Fruit fly (Drosophila melanogaster) whole organism, embryonic: ENCODE data around the gene CG4658.
A peak's percentile ranks its signal among the peaks of the same experiment; 100 is the strongest.

Experiments
- Aef1 ChIP-seq: fragments of 200-800 bp; sonication (Bioruptor generic); IDR thresholded peaks from 3 replicates; pipeline ENCODE4 v1.3.6; 2022; ENCODE audit warnings: missing biosample characterization, missing genetic modification characterization
- Bteb2 ChIP-seq: fragments of 200-800 bp; sonication (Bioruptor generic); optimal IDR thresholded peaks from 2 replicates; lab custom pipeline; 2016; ENCODE audit warnings: missing biosample characterization, missing genetic modification characterization
- CG10147 ChIP-seq: fragments of 200-800 bp; sonication (Bioruptor generic); optimal IDR thresholded peaks from 2 replicates; lab custom pipeline; 2019; ENCODE audit warnings: missing biosample characterization, mild to moderate bottlenecking, missing genetic modification characterization, moderate library complexity
- CG10431 ChIP-seq: fragments of 200-800 bp; sonication (Bioruptor generic); optimal IDR thresholded peaks from 3 replicates; lab custom pipeline; 2018; ENCODE audit warnings: missing biosample characterization, mild to moderate bottlenecking, missing genetic modification characterization
- CG10565 ChIP-seq: fragments of 200-800 bp; sonication (Bioruptor generic); optimal IDR thresholded peaks from 3 replicates; lab custom pipeline; 2016; ENCODE audit warnings: missing biosample characterization, mild to moderate bottlenecking, missing genetic modification characterization
- CG10654 ChIP-seq: fragments of 200-800 bp; sonication (Bioruptor generic); optimal IDR thresholded peaks from 2 replicates; lab custom pipeline; 2016; ENCODE audit warnings: missing biosample characterization, missing genetic modification characterization
- CG15479 ChIP-seq: fragments of 200-800 bp; sonication (Bioruptor generic); optimal IDR thresholded peaks from 3 replicates; lab custom pipeline; 2019; ENCODE audit warnings: missing biosample characterization, mild to moderate bottlenecking, missing genetic modification characterization, moderate library complexity
- CG17568 ChIP-seq: fragments of 200-800 bp; sonication (Bioruptor generic); optimal IDR thresholded peaks from 2 replicates; lab custom pipeline; 2018; ENCODE audit warnings: missing biosample characterization, mild to moderate bottlenecking, missing genetic modification characterization, moderate library complexity
- CG18599 ChIP-seq: fragments of 200-800 bp; sonication (Bioruptor generic); optimal IDR thresholded peaks from 3 replicates; lab custom pipeline; 2017; ENCODE audit warnings: missing biosample characterization, missing genetic modification characterization, mild to moderate bottlenecking, moderate library complexity, missing genetic modification reagents
- CG2199 ChIP-seq: fragments of 200-800 bp; sonication (Bioruptor generic); IDR thresholded peaks from 3 replicates; pipeline ENCODE4 v1.3.6; 2022; ENCODE audit warnings: missing biosample characterization, missing genetic modification characterization
- CG30020 ChIP-seq: fragments of 200-800 bp; optimal IDR thresholded peaks from 2 replicates; lab custom pipeline; 2019; ENCODE audit warnings: missing biosample characterization, mild to moderate bottlenecking, missing genetic modification characterization, moderate library complexity
- CG31365 ChIP-seq: fragments of 200-800 bp; sonication (Bioruptor generic); optimal IDR thresholded peaks from 2 replicates; lab custom pipeline; 2018; ENCODE audit warnings: missing biosample characterization, mild to moderate bottlenecking, missing genetic modification characterization
- CG32772 ChIP-seq: fragments of 200-800 bp; sonication (Bioruptor generic); IDR thresholded peaks from 2 replicates; pipeline ENCODE4 v1.3.6; 2022; ENCODE audit warnings: missing biosample characterization, missing genetic modification characterization
- CG42726 ChIP-seq: fragments of 200-800 bp; sonication (Bioruptor generic); IDR thresholded peaks from 2 replicates; pipeline ENCODE4 v1.3.6; 2022; ENCODE audit warnings: missing biosample characterization, missing genetic modification characterization; ENCODE audit not compliant: partially characterized antibody
- CG4328 ChIP-seq: fragments of 200-800 bp; sonication (Bioruptor generic); optimal IDR thresholded peaks from 3 replicates; lab custom pipeline; 2017; ENCODE audit warnings: missing biosample characterization, missing genetic modification reagents, missing genetic modification characterization
- CG6765 ChIP-seq: fragments of 200-800 bp; sonication (Bioruptor generic); optimal IDR thresholded peaks from 3 replicates; lab custom pipeline; 2017; ENCODE audit warnings: missing biosample characterization, mild to moderate bottlenecking, missing genetic modification characterization
- CG9727 ChIP-seq: fragments of 200-800 bp; sonication (Bioruptor generic); optimal IDR thresholded peaks from 3 replicates; lab custom pipeline; 2017; ENCODE audit warnings: missing biosample characterization, mild to moderate bottlenecking, missing genetic modification characterization
- CG9797 ChIP-seq: fragments of 200-800 bp; sonication (Bioruptor generic); optimal IDR thresholded peaks from 3 replicates; lab custom pipeline; 2018; ENCODE audit warnings: missing biosample characterization, mild to moderate bottlenecking, missing genetic modification characterization
- Dll ChIP-seq: fragments of 200-800 bp; sonication (Bioruptor generic); IDR thresholded peaks from 4 replicates; pipeline ENCODE4 v1.3.6; 2022; ENCODE audit warnings: missing biosample characterization, missing genetic modification characterization; ENCODE audit not compliant: partially characterized antibody
- Doc2 ChIP-seq: fragments of 200-800 bp; sonication (Bioruptor generic); IDR thresholded peaks from 2 replicates; pipeline ENCODE4 v1.3.6; 2022; ENCODE audit warnings: missing biosample characterization, missing genetic modification characterization
- Doc3 ChIP-seq: fragments of 200-800 bp; sonication (Bioruptor generic); IDR thresholded peaks from 3 replicates; pipeline ENCODE4 v1.3.6; 2022; ENCODE audit warnings: missing biosample characterization, missing genetic modification characterization; ENCODE audit not compliant: partially characterized antibody
- Dp ChIP-seq: fragments of 200-800 bp; sonication (Bioruptor generic); optimal IDR thresholded peaks from 2 replicates; lab custom pipeline; 2018; ENCODE audit warnings: missing biosample characterization, mild to moderate bottlenecking, missing genetic modification characterization, moderate library complexity
- Fer1 ChIP-seq: fragments of 200-800 bp; sonication (Bioruptor generic); optimal IDR thresholded peaks from 2 replicates; lab custom pipeline; 2017; ENCODE audit warnings: missing biosample characterization, mild to moderate bottlenecking, missing genetic modification characterization
- HLHmδ ChIP-seq: fragments of 200-800 bp; sonication (Bioruptor generic); optimal IDR thresholded peaks from 2 replicates; lab custom pipeline; 2018; ENCODE audit warnings: missing biosample characterization, mild to moderate bottlenecking, missing genetic modification characterization, moderate library complexity
- HmgD ChIP-seq: fragments of 200-800 bp; sonication (Bioruptor generic); optimal IDR thresholded peaks from 3 replicates; lab custom pipeline; 2016; ENCODE audit warnings: missing biosample characterization, missing genetic modification characterization
- Med ChIP-seq: fragments of 200-800 bp; sonication (Bioruptor generic); peaks from one replicate; lab custom pipeline; 2016; ENCODE audit warnings: missing biosample characterization, missing genetic modification characterization, mild to moderate bottlenecking, inconsistent platforms, moderate library complexity
- NC2β ChIP-seq: fragments of 200-800 bp; sonication (Bioruptor generic); optimal IDR thresholded peaks from 2 replicates; lab custom pipeline; 2016; ENCODE audit warnings: missing biosample characterization, missing genetic modification characterization
- Ptx1 ChIP-seq: fragments of 200-800 bp; sonication (Bioruptor generic); IDR thresholded peaks from 2 replicates; pipeline ENCODE4 v1.3.6; 2022; ENCODE audit warnings: missing biosample characterization, missing genetic modification characterization
- Scr ChIP-seq: fragments of 200-800 bp; sonication (Bioruptor generic); IDR thresholded peaks from 2 replicates; pipeline ENCODE4 v1.3.6; 2022; ENCODE audit warnings: missing biosample characterization, missing genetic modification characterization; ENCODE audit not compliant: partially characterized antibody
- Sry-β ChIP-seq: fragments of 200-800 bp; sonication (Bioruptor generic); optimal IDR thresholded peaks from 2 replicates; lab custom pipeline; 2018; ENCODE audit warnings: missing biosample characterization, mild to moderate bottlenecking, missing genetic modification characterization, moderate library complexity
- Xbp1 ChIP-seq: fragments of 200-800 bp; sonication (Bioruptor generic); optimal IDR thresholded peaks from 3 replicates; lab custom pipeline; 2016; ENCODE audit warnings: missing biosample characterization, mild to moderate bottlenecking, missing genetic modification characterization
- btn ChIP-seq: fragments of 200-800 bp; sonication (Bioruptor generic); optimal IDR thresholded peaks from 2 replicates; lab custom pipeline; 2016; ENCODE audit warnings: missing biosample characterization, missing genetic modification characterization
- cg ChIP-seq: fragments of 200-800 bp; sonication (Bioruptor generic); optimal IDR thresholded peaks from 3 replicates; lab custom pipeline; 2019; ENCODE audit warnings: missing biosample characterization, mild to moderate bottlenecking, missing genetic modification characterization, moderate library complexity
- chinmo ChIP-seq: fragments of 200-800 bp; sonication (Bioruptor generic); IDR thresholded peaks from 4 replicates; pipeline ENCODE4 v1.3.6; 2022; ENCODE audit warnings: missing biosample characterization, missing genetic modification characterization; ENCODE audit not compliant: partially characterized antibody
- chn ChIP-seq: fragments of 200-800 bp; sonication (Bioruptor generic); optimal IDR thresholded peaks from 2 replicates; lab custom pipeline; 2016; ENCODE audit warnings: missing biosample characterization, missing genetic modification characterization
- crc ChIP-seq: fragments of 200-800 bp; sonication (Bioruptor generic); optimal IDR thresholded peaks from 2 replicates; lab custom pipeline; 2016; ENCODE audit warnings: missing biosample characterization, missing genetic modification characterization
- dm ChIP-seq: fragments of 200-800 bp; sonication (Bioruptor generic); optimal IDR thresholded peaks from 3 replicates; lab custom pipeline; 2016; ENCODE audit warnings: missing biosample characterization, missing genetic modification characterization
- dpn ChIP-seq, 2 experiments: fragments of 200-800 bp; sonication (Bioruptor generic); optimal IDR thresholded peaks; 3 replicates each; lab custom pipeline; 2016; ENCODE audit warnings: missing biosample characterization in 2 of 2, missing genetic modification characterization in 2 of 2
- emc ChIP-seq: fragments of 200-800 bp; sonication (Bioruptor generic); optimal IDR thresholded peaks from 2 replicates; lab custom pipeline; 2016; ENCODE audit warnings: missing biosample characterization, missing genetic modification characterization
- fu2 ChIP-seq: fragments of 200-800 bp; sonication (Bioruptor generic); optimal IDR thresholded peaks from 2 replicates; lab custom pipeline; 2016; ENCODE audit warnings: missing biosample characterization, missing genetic modification characterization
- gfzf ChIP-seq: fragments of 200-800 bp; sonication (Bioruptor generic); optimal IDR thresholded peaks from 2 replicates; lab custom pipeline; 2016; ENCODE audit warnings: missing biosample characterization, mild to moderate bottlenecking, missing genetic modification characterization, moderate library complexity
- hbn ChIP-seq: fragments of 200-800 bp; sonication (Bioruptor generic); IDR thresholded peaks from 2 replicates; pipeline ENCODE4 v1.3.6; 2022; ENCODE audit warnings: missing biosample characterization, missing genetic modification characterization; ENCODE audit not compliant: partially characterized antibody
- jing ChIP-seq: fragments of 200-800 bp; sonication (Bioruptor generic); optimal IDR thresholded peaks from 2 replicates; lab custom pipeline; 2018; ENCODE audit warnings: missing biosample characterization, mild to moderate bottlenecking, missing genetic modification characterization
- jumu ChIP-seq: fragments of 200-800 bp; sonication (Bioruptor generic); optimal IDR thresholded peaks from 3 replicates; lab custom pipeline; 2016; ENCODE audit warnings: missing biosample characterization, missing genetic modification characterization
- nerfin-1 ChIP-seq: fragments of 200-800 bp; sonication (Bioruptor generic); optimal IDR thresholded peaks from 3 replicates; lab custom pipeline; 2019; ENCODE audit warnings: missing biosample characterization, mild to moderate bottlenecking, missing genetic modification characterization, moderate library complexity
- nom ChIP-seq: fragments of 200-800 bp; sonication (Bioruptor generic); optimal IDR thresholded peaks from 2 replicates; lab custom pipeline; 2017; ENCODE audit warnings: missing biosample characterization, missing genetic modification characterization, mild to moderate bottlenecking, moderate library complexity, missing genetic modification reagents
- psq ChIP-seq: fragments of 200-800 bp; sonication (Bioruptor generic); optimal IDR thresholded peaks from 2 replicates; lab custom pipeline; 2017; ENCODE audit warnings: missing biosample characterization, missing genetic modification characterization
- salm ChIP-seq: fragments of 200-800 bp; sonication (Bioruptor generic); optimal IDR thresholded peaks from 2 replicates; lab custom pipeline; 2018; ENCODE audit warnings: missing biosample characterization, mild to moderate bottlenecking, missing genetic modification characterization
- ttk ChIP-seq: fragments of 200-800 bp; sonication (Bioruptor generic); IDR thresholded peaks from 2 replicates; pipeline ENCODE4 v2.1.2; 2022; ENCODE audit warnings: missing biosample characterization, missing genetic modification characterization
- zen2 ChIP-seq: fragments of 200-800 bp; sonication (Bioruptor generic); IDR thresholded peaks from 3 replicates; pipeline ENCODE4 v1.3.6; 2022; ENCODE audit warnings: missing biosample characterization, missing genetic modification characterization; ENCODE audit not compliant: partially characterized antibody

The CG4658 gene

DNA sequence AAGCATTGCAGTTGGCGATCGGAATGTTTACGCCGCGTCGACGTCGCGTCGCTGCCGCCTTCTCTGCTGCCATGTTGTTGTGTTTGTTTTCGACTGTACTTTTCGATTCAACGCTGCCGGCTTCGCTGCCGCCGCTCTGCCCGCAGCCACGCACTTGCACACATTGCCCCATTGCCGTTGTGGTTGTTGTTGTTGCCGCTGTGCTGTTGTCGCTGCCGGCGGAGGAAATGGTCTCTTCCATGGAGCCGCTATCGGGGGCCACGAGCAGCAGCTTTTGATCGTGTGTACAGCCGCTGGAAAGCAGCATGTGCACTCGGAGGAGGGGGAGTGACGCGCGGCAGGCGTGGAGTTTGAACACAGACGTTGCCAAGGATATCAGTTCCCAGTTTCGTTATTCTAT is 47.6 kb downstream of the CG4658 start (continued):
- TF ChIP-seq CG6765 (no peak), nom (peak; percentile 42), CG10431 (GFP tag; lab: Kevin White, UChicago) (no peak), CG30020 (tag; lab: Kevin White, UChicago) (no peak), Doc3 (no peak), CG10147 (GFP tag; lab: Kevin White, UChicago) (no peak), dm (GFP tag; lab: Kevin White, UChicago) (peak; percentile 47), CG10565 (GFP tag; lab: Kevin White, UChicago) (no peak), btn (no peak), Aef1 (GFP tag; lab: Robert Waterston, UW) (peak; percentile 37; the same call in 2 of the 3 replicates), CG31365 (no peak), Dp (GFP tag; lab: Kevin White, UChicago) (peak; percentile 20), CG9797 (GFP tag; lab: Kevin White, UChicago) (no peak), NC2β (no peak), Dll (0 out of 4 replicates have a peak, but pooled peaks have one; percentile 11), CG18599 (GFP tag; lab: Kevin White, UChicago) (no peak), jing (GFP tag; lab: Kevin White, UChicago) (no peak), CG42726 (no peak), Ptx1 (GFP tag; lab: Robert Waterston, UW) (no peak), Med (GFP tag; lab: Kevin White, UChicago) (peak; percentile 84), CG9727 (GFP tag; lab: Kevin White, UChicago) (no peak), Bteb2 (no peak), crc (GFP tag; lab: Kevin White, UChicago) (no peak), Scr (GFP tag; lab: Robert Waterston, UW) (peak; percentile 17; the same call in 1 of the 2 replicates), HLHmδ (GFP tag; lab: Kevin White, UChicago) (peak; percentile 67), CG15479 (GFP tag; lab: Kevin White, UChicago) (no peak), jumu (GFP tag; lab: Kevin White, UChicago) (peak; percentile 24), fu2 (GFP tag; lab: Kevin White, UChicago) (no peak), zen2 (GFP tag; lab: Robert Waterston, UW) (no peak), Xbp1 (GFP tag; lab: Kevin White, UChicago) (no peak), CG4328 (GFP tag; lab: Kevin White, UChicago) (no peak), dpn (GFP tag; optimal IDR thresholded peaks at IDR 0.05; lab: Kevin White, UChicago) (no peak), hbn (peak; percentile 39; the same call in 1 of the 2 replicates), CG10654 (GFP tag; lab: Kevin White, UChicago) (no peak), CG32772 (GFP tag; lab: Robert Waterston, UW) (no peak), chn (GFP tag; lab: Kevin White, UChicago) (no peak), gfzf (GFP tag; lab: Kevin White, UChicago) (no peak), nerfin-1 (peak; percentile 61), Fer1 (no peak), Sry-β (no peak), emc (GFP tag; lab: Kevin White, UChicago) (no peak), cg (peak; percentile 42), Doc2 (GFP tag; lab: Robert Waterston, UW) (no peak), ttk (GFP tag; lab: Robert Waterston, UW) (no peak), salm (tag; lab: Kevin White, UChicago) (no peak), CG17568 (GFP tag; lab: Kevin White, UChicago) (no peak), chinmo (GFP tag; lab: Robert Waterston, UW) (0 out of 4 replicates have a peak, but pooled peaks have one; percentile 11), CG2199 (GFP tag; lab: Robert Waterston, UW) (0 out of 3 replicates have a peak, but pooled peaks have one; percentile 45), HmgD (peak; percentile 17), psq (GFP tag; lab: Kevin White, UChicago) (no peak)
